Worm (Caenorhabditis elegans) whole organism, L4 larva: ENCODE results near the gene srj-21.

Source experiments
- F44E2.7 ChIP-seq: fragments of 200-800 bp; sonication (Bioruptor generic); IDR thresholded peaks from 2 replicates; pipeline ENCODE4 v2.1.2; 2022; ENCODE audit warnings: missing genetic modification characterization, missing compliant biosample characterization
- T20F7.1 ChIP-seq: fragments of 200-800 bp; sonication (Bioruptor generic); optimal IDR thresholded peaks from 2 replicates; lab custom pipeline; 2018; ENCODE audit warnings: mild to moderate bottlenecking, missing genetic modification characterization, missing compliant biosample characterization
- Y105C5A.15 ChIP-seq: fragments of 200-800 bp; sonication (Bioruptor generic); IDR thresholded peaks from 2 replicates; pipeline ENCODE4 v1.3.6; 2022; ENCODE audit warnings: missing genetic modification characterization, missing compliant biosample characterization
- Y48G9A.11 ChIP-seq: fragments of 200-800 bp; sonication (Bioruptor generic); IDR thresholded peaks from 2 replicates; pipeline ENCODE4 v1.3.6; 2022; ENCODE audit warnings: missing genetic modification reagents, missing genetic modification characterization, missing compliant biosample characterization
- Y5F2A.4 ChIP-seq: fragments of 200-800 bp; sonication (Bioruptor generic); optimal IDR thresholded peaks from 2 replicates; lab custom pipeline; 2018; ENCODE audit warnings: mild to moderate bottlenecking, missing genetic modification characterization, missing compliant biosample characterization
- ZK337.2 ChIP-seq: fragments of 200-800 bp; sonication (Bioruptor generic); IDR thresholded peaks from 2 replicates; pipeline ENCODE4 v1.3.6; 2022; ENCODE audit warnings: missing genetic modification reagents, missing genetic modification characterization, missing compliant biosample characterization
- ZK546.5 ChIP-seq, 2 experiments: sonication (generic microtip); optimal IDR thresholded peaks; 2 replicates each; lab custom pipeline; 2017; ENCODE audit warnings: missing biosample characterization in 2 of 2, missing genetic modification characterization in 2 of 2
- aha-1 ChIP-seq: fragments of 150-350 bp; peaks from one replicate; lab custom pipeline; 2014; ENCODE audit warnings: missing biosample characterization, missing genetic modification characterization
- ceh-28 ChIP-seq: fragments of 150-350 bp; optimal IDR thresholded peaks from 2 replicates; lab custom pipeline; 2014; ENCODE audit warnings: missing biosample characterization, missing genetic modification reagents, missing genetic modification characterization
- ceh-44 ChIP-seq: fragments of 200-800 bp; sonication (Bioruptor generic); IDR thresholded peaks from 2 replicates; pipeline ENCODE4 v1.3.6; 2022; ENCODE audit warnings: missing genetic modification reagents, missing genetic modification characterization, missing compliant biosample characterization
- ces-1 ChIP-seq: fragments of 150-350 bp; sonication (generic microtip); optimal IDR thresholded peaks from 4 replicates; lab custom pipeline; 2014; ENCODE audit warnings: missing biosample characterization, missing genetic modification reagents, missing genetic modification characterization
- daf-16 ChIP-seq, 3 experiments: sonication (generic microtip); optimal IDR thresholded peaks; 2 replicates each; lab custom pipeline; 2016 to 2017; ENCODE audit warnings: missing genetic modification characterization in 3 of 3, missing genetic modification reagents in 3 of 3, mild to moderate bottlenecking in 2 of 3, missing compliant biosample characterization in 2 of 3, missing biosample characterization in 1 of 3, moderate library complexity in 1 of 3
- daf-8 ChIP-seq: fragments of 200-800 bp; sonication (Bioruptor generic); IDR thresholded peaks from 2 replicates; pipeline ENCODE4 v1.3.6; 2022; ENCODE audit warnings: missing genetic modification characterization, missing compliant biosample characterization
- dmd-6 ChIP-seq: fragments of 200-800 bp; sonication (Bioruptor generic); IDR thresholded peaks from 2 replicates; pipeline ENCODE4 v1.3.6; 2022; ENCODE audit warnings: missing genetic modification reagents, missing genetic modification characterization, missing compliant biosample characterization
- dmd-8 ChIP-seq: fragments of 200-800 bp; sonication (Bioruptor generic); IDR thresholded peaks from 2 replicates; pipeline ENCODE4 v1.3.6; 2022; ENCODE audit warnings: missing genetic modification characterization, missing compliant biosample characterization
- dve-1 ChIP-seq: sonication (generic microtip); optimal IDR thresholded peaks from 2 replicates; lab custom pipeline; 2017; ENCODE audit warnings: antibody characterized with exemption, mild to moderate bottlenecking, missing genetic modification characterization, missing compliant biosample characterization; ENCODE audit not compliant: insufficient read depth
- egl-27 ChIP-seq: sonication (generic microtip); optimal IDR thresholded peaks from 3 replicates; lab custom pipeline; 2017; ENCODE audit warnings: missing biosample characterization, missing genetic modification reagents, missing genetic modification characterization
- egl-43 ChIP-seq: fragments of 200-800 bp; sonication (Bioruptor generic); IDR thresholded peaks from 2 replicates; pipeline ENCODE4 v1.3.6; 2022; ENCODE audit warnings: missing genetic modification reagents, missing genetic modification characterization, missing compliant biosample characterization
- hlh-11 ChIP-seq: fragments of 200-800 bp; sonication (Bioruptor generic); optimal IDR thresholded peaks from 2 replicates; lab custom pipeline; 2018; ENCODE audit warnings: mild to moderate bottlenecking, missing genetic modification characterization, missing compliant biosample characterization
- hlh-30 ChIP-seq: sonication (generic microtip); optimal IDR thresholded peaks from 2 replicates; lab custom pipeline; 2017; ENCODE audit warnings: antibody characterized with exemption, mild to moderate bottlenecking, missing genetic modification characterization, missing compliant biosample characterization; ENCODE audit not compliant: insufficient read depth
- hmg-1.1 ChIP-seq: fragments of 200-800 bp; sonication (Bioruptor generic); IDR thresholded peaks from 2 replicates; pipeline ENCODE4 v1.3.6; 2022; ENCODE audit warnings: missing genetic modification reagents, missing genetic modification characterization, missing compliant biosample characterization
- lin-38 ChIP-seq: fragments of 200-800 bp; sonication (Bioruptor generic); IDR thresholded peaks from 2 replicates; pipeline ENCODE4 v1.3.6; 2022; ENCODE audit warnings: missing genetic modification reagents, missing genetic modification characterization, missing compliant biosample characterization
- madf-5 ChIP-seq, 2 experiments: fragments of 200-800 bp; sonication (Bioruptor generic); IDR thresholded peaks; 2 replicates each; pipeline ENCODE4 v1.3.6; 2022; ENCODE audit warnings: missing compliant biosample characterization in 2 of 2, missing genetic modification characterization in 2 of 2
- mdl-1 ChIP-seq, 2 experiments: fragments of 150-350 bp in 1 of 2; sonication (generic microtip) in 1 of 2; optimal IDR thresholded peaks; 2 replicates each; lab custom pipeline; 2014 to 2017; ENCODE audit warnings: missing biosample characterization in 2 of 2, missing genetic modification characterization in 2 of 2
- mep-1 ChIP-seq: fragments of 150-350 bp; sonication (generic microtip); optimal IDR thresholded peaks from 3 replicates; lab custom pipeline; 2014; ENCODE audit warnings: missing biosample characterization, missing genetic modification characterization
- nhr-10 ChIP-seq: fragments of 150-350 bp; optimal IDR thresholded peaks from 2 replicates; lab custom pipeline; 2014; ENCODE audit warnings: missing biosample characterization, missing genetic modification characterization
- nhr-102 ChIP-seq: sonication (generic microtip); optimal IDR thresholded peaks from 2 replicates; lab custom pipeline; 2016; ENCODE audit warnings: mild to moderate bottlenecking, missing genetic modification characterization, moderate library complexity, missing compliant biosample characterization
- nhr-11 ChIP-seq: fragments of 150-350 bp; optimal IDR thresholded peaks from 2 replicates; lab custom pipeline; 2014; ENCODE audit warnings: missing biosample characterization, missing genetic modification characterization
- nhr-25 ChIP-seq: sonication (generic microtip); optimal IDR thresholded peaks from 2 replicates; lab custom pipeline; 2017; ENCODE audit warnings: missing genetic modification characterization, mild to moderate bottlenecking, missing compliant biosample characterization, antibody characterized with exemption, moderate library complexity, borderline replicate concordance; ENCODE audit not compliant: insufficient read depth
- nhr-28 ChIP-seq: fragments of 150-350 bp; optimal IDR thresholded peaks from 2 replicates; lab custom pipeline; 2014; ENCODE audit warnings: missing biosample characterization, missing genetic modification characterization
- nhr-48 ChIP-seq: sonication (generic microtip); optimal IDR thresholded peaks from 2 replicates; lab custom pipeline; 2016; ENCODE audit warnings: mild to moderate bottlenecking, missing genetic modification characterization, missing compliant biosample characterization
- nhr-6 ChIP-seq: fragments of 150-350 bp; optimal IDR thresholded peaks from 2 replicates; lab custom pipeline; 2014; ENCODE audit warnings: missing biosample characterization, missing genetic modification characterization
- nhr-77 ChIP-seq: fragments of 150-350 bp; optimal IDR thresholded peaks from 2 replicates; lab custom pipeline; 2014; ENCODE audit warnings: missing biosample characterization, missing genetic modification characterization
- pqm-1 ChIP-seq: sonication (generic microtip); optimal IDR thresholded peaks from 2 replicates; lab custom pipeline; 2017; ENCODE audit warnings: missing biosample characterization, missing genetic modification characterization
- saeg-2 ChIP-seq: fragments of 200-800 bp; sonication (Bioruptor generic); IDR thresholded peaks from 2 replicates; pipeline ENCODE4 v1.3.6; 2022; ENCODE audit warnings: missing genetic modification reagents, missing genetic modification characterization, missing compliant biosample characterization
- snpc-4 ChIP-seq: fragments of 150-350 bp; optimal IDR thresholded peaks from 2 replicates; lab custom pipeline; 2014; ENCODE audit warnings: missing biosample characterization, missing genetic modification characterization
- spr-1 ChIP-seq: sonication (generic microtip); optimal IDR thresholded peaks from 2 replicates; lab custom pipeline; 2016; ENCODE audit warnings: mild to moderate bottlenecking, missing genetic modification characterization, missing compliant biosample characterization
- tra-1 ChIP-seq: fragments of 200-800 bp; sonication (Bioruptor generic); IDR thresholded peaks from 2 replicates; pipeline ENCODE4 v1.3.6; 2022; ENCODE audit warnings: missing genetic modification reagents, missing genetic modification characterization, missing compliant biosample characterization
- unc-62 ChIP-seq, 3 experiments: fragments of 150-350 bp in 1 of 3; sonication (generic microtip); optimal IDR thresholded peaks in 2 of 3; peaks in 1 of 3; 1 replicate in 1 of 3; 2 replicates in 2 of 3; lab custom pipeline; 2014 to 2017; ENCODE audit warnings: missing biosample characterization in 3 of 3, missing genetic modification characterization in 3 of 3, missing genetic modification reagents in 3 of 3, missing genotype in 1 of 3
- vab-7 ChIP-seq: fragments of 200-800 bp; sonication (Bioruptor generic); IDR thresholded peaks from 2 replicates; pipeline ENCODE4 v1.3.6; 2022; ENCODE audit warnings: missing genetic modification reagents, missing genetic modification characterization, missing compliant biosample characterization
- zag-1 ChIP-seq: fragments of 150-350 bp; optimal IDR thresholded peaks from 2 replicates; lab custom pipeline; 2014; ENCODE audit warnings: missing biosample characterization, missing genetic modification characterization
- zfp-2 ChIP-seq: sonication (generic microtip); optimal IDR thresholded peaks from 2 replicates; lab custom pipeline; 2016; ENCODE audit warnings: mild to moderate bottlenecking, missing genetic modification characterization, missing compliant biosample characterization
- zip-11 ChIP-seq: fragments of 200-800 bp; sonication (Bioruptor generic); IDR thresholded peaks from 2 replicates; pipeline ENCODE4 v1.3.6; 2022; ENCODE audit warnings: missing genetic modification characterization, missing compliant biosample characterization
- zip-2 ChIP-seq: fragments of 150-350 bp; optimal IDR thresholded peaks from 2 replicates; lab custom pipeline; 2014; ENCODE audit warnings: missing biosample characterization, missing genetic modification characterization

Gene srj-21

DNA sequence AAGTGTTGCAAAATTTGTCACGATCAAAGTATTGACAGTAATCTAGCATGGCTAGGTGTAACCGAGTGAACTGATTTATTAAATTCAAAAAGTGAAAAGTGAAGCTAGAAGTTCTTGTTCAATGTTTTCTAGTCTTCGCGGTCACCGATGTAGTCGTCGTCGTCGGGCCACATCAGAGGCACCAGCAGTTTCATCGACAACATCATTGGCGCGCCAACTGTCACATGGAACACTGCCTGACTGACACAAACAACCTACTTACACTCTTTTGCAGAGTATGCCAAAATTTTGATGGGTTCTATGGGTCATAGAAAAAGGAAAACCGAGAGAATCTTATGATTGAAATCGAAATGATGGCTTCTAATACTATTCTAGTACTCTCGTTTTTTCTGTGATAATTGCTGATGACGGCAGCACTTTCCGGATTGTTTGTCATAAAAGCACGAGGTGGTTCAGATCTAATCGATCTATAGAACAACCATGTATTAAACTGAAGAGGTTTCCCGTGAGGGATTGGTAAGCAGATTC is 19.6 kb upstream of the srj-21 start:
- TF ChIP-seq snpc-4 (tag; lab: Kevin White, UChicago) = no peak
- no peak for TF ChIP-seq T20F7.1 (GFP tag; lab: Kevin White, UChicago)
- TF ChIP-seq nhr-102 (tag; lab: Kevin White, UChicago) = no peak
- no peak for TF ChIP-seq ZK337.2 (GFP tag; lab: Robert Waterston, UW)
- no peak for TF ChIP-seq Y105C5A.15 (GFP tag; lab: Robert Waterston, UW)
- TF ChIP-seq ZK546.5 (tag; optimal IDR thresholded peaks at IDR 0.05; lab: Kevin White, UChicago) = no peak
- TF ChIP-seq Y48G9A.11 (GFP tag; lab: Robert Waterston, UW) = no peak
- no peak for TF ChIP-seq spr-1 (tag; lab: Kevin White, UChicago)
- no peak for TF ChIP-seq nhr-11 (tag; lab: Kevin White, UChicago)
- TF ChIP-seq mep-1 (tag; lab: Kevin White, UChicago) = no peak
- no peak for TF ChIP-seq vab-7 (GFP tag; lab: Robert Waterston, UW)
- TF ChIP-seq nhr-25 (tag; lab: Kevin White, UChicago) = no peak
- TF ChIP-seq madf-5 (GFP tag; IDR thresholded peaks at IDR 0.05; lab: Robert Waterston, UW) = no peak
- no peak for TF ChIP-seq ceh-44
- TF ChIP-seq daf-16 (GFP tag; optimal IDR thresholded peaks at IDR 0.05; lab: Kevin White, UChicago) = no peak
- TF ChIP-seq daf-16 (tag; optimal IDR thresholded peaks at IDR 0.05; lab: Kevin White, UChicago) = peak; percentile 9
- no peak for TF ChIP-seq nhr-6 (tag; lab: Kevin White, UChicago)
- TF ChIP-seq mdl-1 (tag; optimal IDR thresholded peaks at IDR 0.05; lab: Kevin White, UChicago) = peak; percentile 4 to 36
- no peak for TF ChIP-seq saeg-2 (GFP tag; lab: Robert Waterston, UW)
- no peak for TF ChIP-seq dmd-8
- TF ChIP-seq daf-8 (GFP tag; lab: Robert Waterston, UW) = no peak
- TF ChIP-seq hlh-11 (tag; lab: Kevin White, UChicago) = peak; percentile 36
- no peak for TF ChIP-seq zfp-2 (tag; lab: Kevin White, UChicago)
- peak; percentile 10 for TF ChIP-seq dve-1 (tag; lab: Kevin White, UChicago)
- no peak for TF ChIP-seq ces-1 (GFP tag; lab: Kevin White, UChicago)
- no peak for TF ChIP-seq pqm-1 (tag; lab: Kevin White, UChicago)
- no peak for TF ChIP-seq zip-2
- no peak for TF ChIP-seq nhr-10
- peak; percentile 92 for TF ChIP-seq nhr-28 (tag; lab: Kevin White, UChicago)
- no peak for TF ChIP-seq Y5F2A.4 (GFP tag; lab: Kevin White, UChicago)
- TF ChIP-seq zip-11 = no peak
- TF ChIP-seq hlh-30 = peak; percentile 56
- no peak for TF ChIP-seq egl-43 (GFP tag; lab: Robert Waterston, UW)
- TF ChIP-seq unc-62 (GFP tag; optimal IDR thresholded peaks at IDR 0.05 in 1 of 2; lab: Kevin White, UChicago) = no peak
- no peak for TF ChIP-seq unc-62 (tag; optimal IDR thresholded peaks at IDR 0.05; lab: Kevin White, UChicago)
- no peak for TF ChIP-seq ceh-28 (tag; lab: Kevin White, UChicago)
- TF ChIP-seq aha-1 (tag; lab: Kevin White, UChicago) = peak; percentile 56
- TF ChIP-seq zag-1 = no peak
- peak; percentile 11; the same call in 1 of the 2 replicates for TF ChIP-seq dmd-6 (GFP tag; lab: Robert Waterston, UW)

DNA sequence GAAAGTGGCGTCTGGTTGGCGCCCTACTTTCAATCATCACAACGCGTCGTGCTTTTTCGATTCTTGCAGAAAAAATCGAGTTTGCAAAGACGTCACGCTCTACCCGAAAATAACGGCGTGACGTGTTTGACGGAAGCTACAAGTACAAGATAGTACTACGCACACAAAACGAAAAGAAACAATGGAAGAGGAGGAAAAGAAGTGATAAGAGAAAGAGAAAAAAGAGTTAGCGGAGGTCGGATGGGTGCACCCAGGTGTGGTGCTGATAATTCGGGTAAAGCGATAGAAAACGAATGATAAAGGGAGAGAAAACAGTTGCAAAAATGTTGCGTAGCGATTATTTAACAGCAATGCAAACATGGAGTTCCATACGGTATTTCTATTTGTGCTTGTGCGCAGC is 18.4 kb upstream of the srj-21 start:
- TF ChIP-seq unc-62 (GFP tag; optimal IDR thresholded peaks at IDR 0.05 in 1 of 2; lab: Kevin White, UChicago) (peak in 1 of 2 experiments; percentile 53), unc-62 (tag; optimal IDR thresholded peaks at IDR 0.05; lab: Kevin White, UChicago) (no peak), lin-38 (no peak), mdl-1 (tag; optimal IDR thresholded peaks at IDR 0.05; lab: Kevin White, UChicago) (peak in 1 of 2 experiments; percentile 45), hmg-1.1 (GFP tag; lab: Robert Waterston, UW) (no peak), pqm-1 (tag; lab: Kevin White, UChicago) (peak; percentile 76), hlh-11 (tag; lab: Kevin White, UChicago) (peak; percentile 74), nhr-77 (tag; lab: Kevin White, UChicago) (peak; percentile 38), egl-27 (tag; lab: Kevin White, UChicago) (no peak), nhr-6 (tag; lab: Kevin White, UChicago) (no peak), nhr-48 (tag; lab: Kevin White, UChicago) (peak; percentile 76), aha-1 (tag; lab: Kevin White, UChicago) (peak; percentile 69), nhr-102 (tag; lab: Kevin White, UChicago) (peak; percentile 29), daf-8 (GFP tag; lab: Robert Waterston, UW) (no peak), dmd-6 (GFP tag; lab: Robert Waterston, UW) (peak; percentile 78), daf-16 (GFP tag; optimal IDR thresholded peaks at IDR 0.05; lab: Kevin White, UChicago) (no peak), daf-16 (tag; optimal IDR thresholded peaks at IDR 0.05; lab: Kevin White, UChicago) (peak; percentile 70), tra-1 (GFP tag; lab: Robert Waterston, UW) (0 out of 2 replicates have a peak, but pooled peaks have one; percentile 23), F44E2.7 (GFP tag; lab: Robert Waterston, UW) (no peak), dve-1 (tag; lab: Kevin White, UChicago) (peak; percentile 35), nhr-28 (tag; lab: Kevin White, UChicago) (peak; percentile 97)
- TF ChIP-seq, all 104 proteins: peak for 13
